Worm (Caenorhabditis elegans) whole organism, early embryonic: ENCODE data around the gene spc-2.

Experiments used
- B0310.2 ChIP-seq: sonication (generic microtip); optimal IDR thresholded peaks from 2 replicates; lab custom pipeline; 2016; ENCODE audit warnings: mild to moderate bottlenecking, missing genetic modification characterization, missing compliant biosample characterization
- F13C5.2 ChIP-seq: sonication (generic microtip); optimal IDR thresholded peaks from 2 replicates; lab custom pipeline; 2017; ENCODE audit warnings: mild to moderate bottlenecking, missing genetic modification characterization, inconsistent platforms, missing compliant biosample characterization
- aly-1 ChIP-seq: sonication (generic microtip); optimal IDR thresholded peaks from 2 replicates; lab custom pipeline; 2016; ENCODE audit warnings: missing genetic modification characterization, missing compliant biosample characterization
- ama-1 ChIP-seq: fragments of 150-350 bp; optimal IDR thresholded peaks from 2 replicates; lab custom pipeline; 2014
- ceh-13 ChIP-seq: fragments of 200-800 bp; sonication (Bioruptor generic); optimal IDR thresholded peaks from 2 replicates; lab custom pipeline; 2018; ENCODE audit warnings: mild to moderate bottlenecking, missing genetic modification characterization, missing compliant biosample characterization
- ceh-36 ChIP-seq: sonication (generic microtip); optimal IDR thresholded peaks from 2 replicates; lab custom pipeline; 2016; ENCODE audit warnings: missing genetic modification characterization, inconsistent platforms, missing compliant biosample characterization
- ets-7 ChIP-seq: sonication (generic microtip); optimal IDR thresholded peaks from 2 replicates; lab custom pipeline; 2016; ENCODE audit warnings: missing genotype, missing genetic modification characterization, missing compliant biosample characterization
- flt-1 ChIP-seq: fragments of 200-800 bp; sonication (Bioruptor generic); IDR thresholded peaks from 2 replicates; pipeline ENCODE4 v1.3.6; 2022; ENCODE audit warnings: missing genetic modification characterization, missing compliant biosample characterization
- hmbx-1 ChIP-seq: sonication (generic microtip); optimal IDR thresholded peaks from 2 replicates; lab custom pipeline; 2016; ENCODE audit warnings: mild to moderate bottlenecking, missing genetic modification characterization, missing compliant biosample characterization
- hmg-4 ChIP-seq: fragments of 200-800 bp; sonication (Bioruptor generic); optimal IDR thresholded peaks from 2 replicates; lab custom pipeline; 2018; ENCODE audit warnings: mild to moderate bottlenecking, missing genetic modification characterization, missing compliant biosample characterization
- hnd-1 ChIP-seq: sonication (generic microtip); optimal IDR thresholded peaks from 2 replicates; lab custom pipeline; 2016; ENCODE audit warnings: missing genetic modification characterization, missing compliant biosample characterization
- pes-1 ChIP-seq: fragments of 200-800 bp; sonication (Bioruptor generic); IDR thresholded peaks from 2 replicates; pipeline ENCODE4 v1.3.6; 2022; ENCODE audit warnings: missing genetic modification reagents, missing genetic modification characterization, missing compliant biosample characterization
- scrt-1 ChIP-seq: fragments of 200-800 bp; sonication (Bioruptor generic); IDR thresholded peaks from 2 replicates; pipeline ENCODE4 v1.3.6; 2022; ENCODE audit warnings: missing genetic modification characterization, missing compliant biosample characterization
- sea-1 ChIP-seq: fragments of 200-800 bp; sonication (Bioruptor generic); conservative IDR thresholded peaks from 2 replicates; pipeline ENCODE4 v1.3.6; 2022; ENCODE audit warnings: missing genetic modification characterization, missing compliant biosample characterization
- tbx-11 ChIP-seq: fragments of 200-800 bp; sonication (Bioruptor generic); IDR thresholded peaks from 2 replicates; pipeline ENCODE4 v1.3.6; 2022; ENCODE audit warnings: missing genetic modification characterization, missing compliant biosample characterization
- tbx-37 ChIP-seq: fragments of 200-800 bp; sonication (Bioruptor generic); conservative IDR thresholded peaks from 2 replicates; pipeline ENCODE4 v1.3.6; 2022; ENCODE audit warnings: missing genetic modification reagents, missing genetic modification characterization, missing compliant biosample characterization
- tra-4 ChIP-seq: sonication (generic microtip); optimal IDR thresholded peaks from 2 replicates; lab custom pipeline; 2017; ENCODE audit warnings: missing genetic modification characterization, missing compliant biosample characterization

The spc-2 gene

ce11 chrIII:8148751-8149150, 32.9 kb upstream of the spc-2 start, which contains the start of gene D2007.2:
Gene D2007.2 (plus strand): TSS chrIII:8148963.
- TF ChIP-seq tra-4 (tag; lab: Kevin White, UChicago) = no peak
- TF ChIP-seq F13C5.2 (tag; lab: Kevin White, UChicago) = no peak
- no peak for TF ChIP-seq ets-7 (tag; lab: Kevin White, UChicago)
- no peak for TF ChIP-seq pes-1 (GFP tag; lab: Robert Waterston, UW)
- no peak for TF ChIP-seq ama-1 (lab: Kevin White, UChicago)
- no peak for TF ChIP-seq hnd-1
- TF ChIP-seq tbx-11 = no peak
- no peak for TF ChIP-seq ceh-13 (GFP tag; lab: Kevin White, UChicago)
- no peak for TF ChIP-seq scrt-1
- no peak for TF ChIP-seq tbx-37
- TF ChIP-seq aly-1 (tag; lab: Kevin White, UChicago) = no peak
- no peak for TF ChIP-seq sea-1 (GFP tag; lab: Robert Waterston, UW)
- TF ChIP-seq hmbx-1 (tag; lab: Kevin White, UChicago) = no peak
- TF ChIP-seq hmg-4 (GFP tag; lab: Kevin White, UChicago) = no peak
- TF ChIP-seq ceh-36 (tag; lab: Kevin White, UChicago) = no peak
- TF ChIP-seq B0310.2 (tag; lab: Kevin White, UChicago) = no peak
- TF ChIP-seq flt-1 (GFP tag; lab: Robert Waterston, UW) = no peak

ce11 chrIII:8154423-8154822, 27.3 kb upstream of the spc-2 start:
- TF ChIP-seq ets-7 (tag; lab: Kevin White, UChicago) (no peak), F13C5.2 (tag; lab: Kevin White, UChicago) (no peak), scrt-1 (no peak), tra-4 (tag; lab: Kevin White, UChicago) (no peak), ceh-13 (GFP tag; lab: Kevin White, UChicago) (no peak), sea-1 (GFP tag; lab: Robert Waterston, UW) (no peak), flt-1 (GFP tag; lab: Robert Waterston, UW) (no peak), aly-1 (tag; lab: Kevin White, UChicago) (no peak), pes-1 (GFP tag; lab: Robert Waterston, UW) (no peak), tbx-11 (no peak), hmg-4 (GFP tag; lab: Kevin White, UChicago) (no peak), ceh-36 (tag; lab: Kevin White, UChicago) (no peak), ama-1 (lab: Kevin White, UChicago) (no peak), hmbx-1 (tag; lab: Kevin White, UChicago) (no peak), hnd-1 (no peak), B0310.2 (tag; lab: Kevin White, UChicago) (no peak)

- TF ChIP-seq pes-1 (GFP tag; lab: Robert Waterston, UW) = no peak
- TF ChIP-seq ceh-36 (tag; lab: Kevin White, UChicago) = no peak
- TF ChIP-seq F13C5.2 (tag; lab: Kevin White, UChicago) = no peak
- TF ChIP-seq tbx-37 = no peak
- TF ChIP-seq flt-1 (GFP tag; lab: Robert Waterston, UW) = no peak
- TF ChIP-seq tra-4 (tag; lab: Kevin White, UChicago) = no peak
- no peak for TF ChIP-seq ceh-13 (GFP tag; lab: Kevin White, UChicago)
- TF ChIP-seq scrt-1 = no peak
- no peak for TF ChIP-seq hmg-4 (GFP tag; lab: Kevin White, UChicago)
These were observed 26.5 kb upstream of the spc-2 start, which contains the start of gene D2007.1 for ce11 chrIII:8155166-8155565. Gene D2007.1 (plus strand): TSS chrIII:8155466.

- TF ChIP-seq flt-1 (GFP tag; lab: Robert Waterston, UW) = no peak
- no peak for TF ChIP-seq hnd-1
- no peak for TF ChIP-seq pes-1 (GFP tag; lab: Robert Waterston, UW)
- TF ChIP-seq ceh-36 (tag; lab: Kevin White, UChicago) = no peak
These were observed 23.4 kb upstream of the spc-2 start, which contains the start of gene atg-13 for ce11 chrIII:8158140-8158786. Gene atg-13 (minus strand): TSS chrIII:8158190.

- TF ChIP-seq hmbx-1 (tag; lab: Kevin White, UChicago) (no peak), pes-1 (GFP tag; lab: Robert Waterston, UW) (no peak), tbx-37 (no peak), ceh-36 (tag; lab: Kevin White, UChicago) (no peak), aly-1 (tag; lab: Kevin White, UChicago) (no peak), F13C5.2 (tag; lab: Kevin White, UChicago) (no peak), flt-1 (GFP tag; lab: Robert Waterston, UW) (no peak), hnd-1 (no peak), tra-4 (tag; lab: Kevin White, UChicago) (no peak)
These were observed 20.4 kb upstream of the spc-2 start, which contains the start of gene inpp-5K for ce11 chrIII:8161238-8161637. Gene inpp-5K (minus strand): TSS chrIII:8161338.

- TF ChIP-seq pes-1 (GFP tag; lab: Robert Waterston, UW) = no peak
- TF ChIP-seq ets-7 (tag; lab: Kevin White, UChicago) = no peak
- no peak for TF ChIP-seq ceh-13 (GFP tag; lab: Kevin White, UChicago)
- TF ChIP-seq ama-1 (lab: Kevin White, UChicago) = no peak
- no peak for TF ChIP-seq B0310.2 (tag; lab: Kevin White, UChicago)
- no peak for TF ChIP-seq scrt-1
- TF ChIP-seq sea-1 (GFP tag; lab: Robert Waterston, UW) = no peak
- no peak for TF ChIP-seq hmg-4 (GFP tag; lab: Kevin White, UChicago)
- no peak for TF ChIP-seq aly-1 (tag; lab: Kevin White, UChicago)
These were observed 18.4 kb upstream of the spc-2 start, which contains the start of gene bath-42 for ce11 chrIII:8163283-8163682. Gene bath-42 (minus strand): TSS chrIII:8163383.

ce11 chrIII:8163788-8164423, 17.8 kb upstream of the spc-2 start, which contains the start of gene prp-8:
Gene prp-8 (plus strand): TSS chrIII:8164373.
- TF ChIP-seq hmg-4 (GFP tag; lab: Kevin White, UChicago) (peak; percentile 60), scrt-1 (no peak), flt-1 (GFP tag; lab: Robert Waterston, UW) (peak; percentile 38; the same call in 1 of the 2 replicates), tbx-37 (peak; percentile 47; the same call in 1 of the 2 replicates), tbx-11 (no peak), F13C5.2 (tag; lab: Kevin White, UChicago) (peak; percentile 41), aly-1 (tag; lab: Kevin White, UChicago) (no peak), hmbx-1 (tag; lab: Kevin White, UChicago) (no peak)
